Worm (Caenorhabditis elegans) whole organism, mixed stage, embryonic: ENCODE data around the gene ugt-58.

Source experiments
- ceh-83 ChIP-seq: fragments of 200-800 bp; sonication (Bioruptor generic); optimal IDR thresholded peaks from 2 replicates; lab custom pipeline; 2018; ENCODE audit warnings: mild to moderate bottlenecking, missing genetic modification characterization, missing compliant biosample characterization
- hlh-1 ChIP-seq: fragments of 150-350 bp; optimal IDR thresholded peaks from 2 replicates; lab custom pipeline; 2014; ENCODE audit warnings: missing biosample characterization, missing genetic modification reagents, missing genetic modification characterization
- nhr-237 ChIP-seq: fragments of 150-350 bp; optimal IDR thresholded peaks from 2 replicates; lab custom pipeline; 2014; ENCODE audit warnings: missing biosample characterization, missing genetic modification characterization
- pha-4 ChIP-seq: fragments of 150-350 bp; optimal IDR thresholded peaks from 2 replicates; lab custom pipeline; 2018; ENCODE audit warnings: missing biosample characterization, missing genetic modification reagents, missing genetic modification characterization

DNA sequence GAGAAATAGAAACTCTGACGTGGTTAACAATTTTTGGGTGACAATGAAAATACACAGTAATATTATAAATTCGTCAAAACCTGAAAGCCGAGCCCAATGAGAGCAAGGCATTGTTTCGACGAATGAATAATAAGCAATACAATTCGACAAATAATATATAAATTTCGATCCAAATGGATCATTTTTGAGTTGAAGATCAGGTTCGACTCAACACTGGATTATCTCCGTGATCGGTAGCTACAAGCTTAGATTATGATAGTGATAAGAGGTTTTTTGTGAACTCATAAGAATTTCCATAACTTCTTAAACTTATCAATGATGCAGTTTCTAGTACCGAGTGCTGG lies 31.3 kb upstream of the ugt-58 start:
- TF ChIP-seq ceh-83 (no peak), nhr-237 (tag; lab: Kevin White, UChicago) (no peak), pha-4 (no peak), hlh-1 (tag; lab: Kevin White, UChicago) (no peak)
